Worm (Caenorhabditis elegans) whole organism, L4 larva: ENCODE results near the gene semo-1.

Experiments used
- ama-1 ChIP-seq: fragments of 150-350 bp; optimal IDR thresholded peaks from 2 replicates; lab custom pipeline; 2014; ENCODE audit warnings: inconsistent platforms, mixed read lengths
- arid-1 ChIP-seq: fragments of 200-800 bp; sonication (Bioruptor generic); conservative IDR thresholded peaks from 2 replicates; pipeline ENCODE4 v1.3.6; 2022; ENCODE audit warnings: missing genetic modification reagents, missing genetic modification characterization, missing compliant biosample characterization
- ceh-62 ChIP-seq: sonication (generic microtip); optimal IDR thresholded peaks from 2 replicates; lab custom pipeline; 2017; ENCODE audit warnings: missing biosample characterization, missing genetic modification characterization
- egl-43 ChIP-seq: fragments of 200-800 bp; sonication (Bioruptor generic); IDR thresholded peaks from 2 replicates; pipeline ENCODE4 v1.3.6; 2022; ENCODE audit warnings: missing genetic modification reagents, missing genetic modification characterization, missing compliant biosample characterization
- lin-13 ChIP-seq: fragments of 150-350 bp; optimal IDR thresholded peaks from 2 replicates; lab custom pipeline; 2014; ENCODE audit warnings: missing biosample characterization, missing genetic modification reagents, missing genetic modification characterization
- lir-3 ChIP-seq: sonication (generic microtip); optimal IDR thresholded peaks from 2 replicates; lab custom pipeline; 2016; ENCODE audit warnings: mild to moderate bottlenecking, missing genetic modification characterization, missing compliant biosample characterization
- lsy-2 ChIP-seq, 2 experiments: fragments of 150-350 bp in 1 of 2; sonication (generic microtip) in 1 of 2; optimal IDR thresholded peaks; 2 replicates each; lab custom pipeline; 2014 to 2017; ENCODE audit warnings: missing biosample characterization in 2 of 2, missing genetic modification characterization in 2 of 2
- mdt-29 ChIP-seq: fragments of 200-800 bp; sonication (Bioruptor generic); IDR thresholded peaks from 2 replicates; pipeline ENCODE4 v1.3.6; 2022; ENCODE audit warnings: missing genetic modification reagents, missing genetic modification characterization, missing compliant biosample characterization
- spr-1 ChIP-seq: sonication (generic microtip); optimal IDR thresholded peaks from 2 replicates; lab custom pipeline; 2016; ENCODE audit warnings: mild to moderate bottlenecking, missing genetic modification characterization, missing compliant biosample characterization
- unc-62 ChIP-seq, 3 experiments: fragments of 150-350 bp in 1 of 3; sonication (generic microtip); optimal IDR thresholded peaks in 2 of 3; peaks in 1 of 3; 1 replicate in 1 of 3; 2 replicates in 2 of 3; lab custom pipeline; 2014 to 2017; ENCODE audit warnings: missing biosample characterization in 3 of 3, missing genetic modification characterization in 3 of 3, missing genetic modification reagents in 3 of 3, missing genotype in 1 of 3

- TF ChIP-seq spr-1: no peak
- no peak for TF ChIP-seq ceh-62 (tag; lab: Kevin White, UChicago)
- no peak for TF ChIP-seq mdt-29
- TF ChIP-seq ama-1 (lab: Kevin White, UChicago): no peak
- no peak for TF ChIP-seq lir-3 (tag; lab: Kevin White, UChicago)
- no peak for TF ChIP-seq lin-13 (GFP tag; lab: Kevin White, UChicago)
- peak in 1 of 2 experiments; percentile 83 for TF ChIP-seq unc-62 (GFP tag; optimal IDR thresholded peaks at IDR 0.05 in 1 of 2; lab: Kevin White, UChicago)
- TF ChIP-seq unc-62 (tag; optimal IDR thresholded peaks at IDR 0.05; lab: Kevin White, UChicago): no peak
- TF ChIP-seq arid-1 (GFP tag; lab: Robert Waterston, UW): no peak
- TF ChIP-seq egl-43 (GFP tag; lab: Robert Waterston, UW): no peak
- TF ChIP-seq lsy-2 (tag; optimal IDR thresholded peaks at IDR 0.05; lab: Kevin White, UChicago): no peak
Observed at ce11 chrIV:14089749-14090148, 38.7 kb downstream of the semo-1 start.
